Fruit fly (Drosophila melanogaster): ENCODE data around the gene RhoGAP19D.
"Not testable (repeated sequence)": the region's sequence is repeated elsewhere in the genome, so short reads cannot be mapped to it uniquely, and the experiment has no call there.

The RhoGAP19D gene

DNA sequence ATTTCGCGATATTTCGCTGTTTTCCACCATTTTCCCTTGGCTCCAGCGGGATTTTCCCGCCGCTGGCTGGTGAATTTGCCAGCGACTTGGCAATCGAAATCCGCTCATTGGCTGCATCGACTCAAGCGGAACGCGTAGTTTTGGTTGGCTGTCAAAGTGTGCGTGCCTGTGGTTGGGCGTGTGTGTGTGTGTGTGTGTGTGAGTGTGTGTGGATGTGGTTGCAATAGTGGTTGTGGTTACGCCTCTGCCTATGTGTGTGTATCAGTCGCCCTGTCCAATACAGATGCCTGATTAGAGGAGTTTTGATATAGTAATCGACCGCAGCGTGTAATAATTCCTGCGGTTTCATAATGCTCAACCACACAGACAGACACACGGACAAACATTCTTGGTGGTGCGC lies 25.6 kb upstream of the RhoGAP19D start:
- TF ChIP-seq Dfd (GFP tag; optimal IDR thresholded peaks at IDR 0.05) = peak; percentile 77
- no peak for TF ChIP-seq Vsx2 (GFP tag; optimal IDR thresholded peaks at IDR 0.05; ENCODE audit: partially characterized antibody)

DNA sequence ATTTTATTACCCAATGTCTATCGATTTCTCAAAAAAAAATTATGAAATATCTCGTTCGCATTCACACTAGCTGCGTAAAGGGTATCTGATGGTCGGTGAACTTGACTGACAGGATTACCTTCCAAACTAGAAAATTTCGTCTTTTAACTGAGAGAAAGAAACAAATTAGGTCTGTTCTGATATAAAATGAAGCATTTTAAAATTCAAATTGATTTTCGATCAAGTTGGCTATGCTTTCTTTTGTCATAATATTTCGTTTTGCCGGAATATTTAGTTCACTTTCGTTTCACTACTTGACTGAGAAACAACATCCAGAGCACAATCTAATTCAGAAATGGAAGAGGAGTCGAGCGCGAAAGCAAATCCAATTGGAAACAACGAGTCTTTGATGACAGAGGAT lies 16.8 kb upstream of the RhoGAP19D start, which contains the start of gene CG42579:
TSS of gene CG42579 (plus strand) at position 301 of the 400 bp plus-strand sequence.
- not testable (repeated sequence) for TF ChIP-seq usp (GFP tag; optimal IDR thresholded peaks at IDR 0.05); lola (GFP tag; optimal IDR thresholded peaks at IDR 0.05); HLH106 (tag; optimal IDR thresholded peaks at IDR 0.05)

dm6 chrX:20524754-20525236 lies 14.3 kb upstream of the RhoGAP19D start, which contains the start of gene Tak1:
Gene Tak1 (minus strand): TSS chrX:20524928.
- TF ChIP-seq OdsH (GFP tag; optimal IDR thresholded peaks at IDR 0.05) = peak; percentile 27
- TF ChIP-seq HLH106 (tag; optimal IDR thresholded peaks at IDR 0.05) = peak; percentile 53
- no peak for TF ChIP-seq sage (GFP tag; optimal IDR thresholded peaks at IDR 0.05)
- peak; percentile 40 for TF ChIP-seq fru (GFP tag; optimal IDR thresholded peaks at IDR 0.05)
- peak; percentile 11 for TF ChIP-seq sv (GFP tag; optimal IDR thresholded peaks at IDR 0.05)
- peak; percentile 27 for TF ChIP-seq tai (GFP tag; optimal IDR thresholded peaks at IDR 0.05)
- TF ChIP-seq Vsx2 (GFP tag; optimal IDR thresholded peaks at IDR 0.05; ENCODE audit: partially characterized antibody) = peak; percentile 95
- TF ChIP-seq Hr83 (GFP tag; optimal IDR thresholded peaks at IDR 0.05; ENCODE audit: poor library complexity, severe bottlenecking) = peak; percentile 66
- no peak for TF ChIP-seq Dfd (GFP tag; optimal IDR thresholded peaks at IDR 0.05)
- peak; percentile 43 for TF ChIP-seq psq (GFP tag; optimal IDR thresholded peaks at IDR 0.05)
- TF ChIP-seq h (GFP tag; optimal IDR thresholded peaks at IDR 0.05) = peak; percentile 44
- no peak for TF ChIP-seq dsf (GFP tag; optimal IDR thresholded peaks at IDR 0.05; ENCODE audit: borderline replicate concordance)
- peak; percentile 65 for TF ChIP-seq Hnf4 (GFP tag; optimal IDR thresholded peaks at IDR 0.05)
- TF ChIP-seq ey (GFP tag; optimal IDR thresholded peaks at IDR 0.05) = peak; percentile 37
- peak in 1 of 2 experiments; percentile 55 for TF ChIP-seq dl (GFP tag; optimal IDR thresholded peaks at IDR 0.05; ENCODE audit: insufficient read depth in 1 of 2, partially characterized antibody in 2 of 2)
- TF ChIP-seq brk (GFP tag; optimal IDR thresholded peaks at IDR 0.05) = no peak
- TF ChIP-seq Dif (GFP tag; optimal IDR thresholded peaks at IDR 0.05; ENCODE audit: partially characterized antibody) = peak; percentile 82
- peak; percentile 23 for TF ChIP-seq Jra (GFP tag; optimal IDR thresholded peaks at IDR 0.05)
- TF ChIP-seq br (GFP tag; optimal IDR thresholded peaks at IDR 0.05) = peak; percentile 36
- TF ChIP-seq CG9705 (GFP tag; optimal IDR thresholded peaks at IDR 0.05) = peak; percentile 42
- TF ChIP-seq Myc (optimal IDR thresholded peaks at IDR 0.05) = peak; percentile 80
- TF ChIP-seq foxo (GFP tag; optimal IDR thresholded peaks at IDR 0.05) = peak in 1 of 2 experiments; percentile 70
- TF ChIP-seq N (GFP tag; optimal IDR thresholded peaks at IDR 0.05) = no peak
- TF ChIP-seq rgr (GFP tag; optimal IDR thresholded peaks at IDR 0.05) = peak; percentile 43
- peak; percentile 14 for TF ChIP-seq dmrt93B (GFP tag; optimal IDR thresholded peaks at IDR 0.05)

- TF ChIP-seq woc (GFP tag; optimal IDR thresholded peaks at IDR 0.05) = no peak
- TF ChIP-seq pan (optimal IDR thresholded peaks at IDR 0.05) = no peak
- no peak for TF ChIP-seq Sp1 (GFP tag; optimal IDR thresholded peaks at IDR 0.05)
- no peak for TF ChIP-seq Vsx2 (GFP tag; optimal IDR thresholded peaks at IDR 0.05; ENCODE audit: partially characterized antibody)
- TF ChIP-seq dsf (GFP tag; optimal IDR thresholded peaks at IDR 0.05; ENCODE audit: borderline replicate concordance) = no peak
- no peak for TF ChIP-seq Rel (GFP tag; optimal IDR thresholded peaks at IDR 0.05)
- no peak for TF ChIP-seq Rel (tag; optimal IDR thresholded peaks at IDR 0.05)
- TF ChIP-seq sage (GFP tag; optimal IDR thresholded peaks at IDR 0.05) = no peak
- TF ChIP-seq Abd-B (GFP tag; optimal IDR thresholded peaks at IDR 0.05) = no peak
- TF ChIP-seq Mio (GFP tag; optimal IDR thresholded peaks at IDR 0.05) = no peak
These were observed 9.3 kb upstream of the RhoGAP19D start for dm6 chrX:20519696-20520373.

Measured in whole organism, wandering third instar larva.